Worm (Caenorhabditis elegans): ENCODE measurements around the gene F10A3.11.

DNA sequence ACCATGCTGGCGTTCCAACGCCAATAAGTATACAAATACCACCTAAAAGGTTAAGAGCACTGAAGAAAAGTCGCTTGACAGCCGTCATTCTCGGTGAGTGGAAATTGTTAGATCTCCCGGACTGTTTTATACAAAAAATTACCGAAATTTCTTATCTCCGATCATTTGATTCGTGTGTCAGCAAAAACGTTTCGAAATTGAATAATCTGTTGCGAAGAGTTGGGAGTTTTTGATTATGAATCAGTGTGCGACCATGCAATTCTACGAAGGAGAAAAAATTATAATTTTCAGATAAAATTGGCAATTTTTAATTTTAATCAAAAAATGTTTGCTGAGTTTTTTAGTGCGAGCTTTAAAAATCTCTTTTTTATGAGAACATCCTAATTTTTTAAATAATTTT, 23.0 kb upstream of the F10A3.11 start, which contains the start of gene clc-11:
- TF ChIP-seq dao-5 (tag; optimal IDR thresholded peaks at IDR 0.05) (no peak), him-1 (tag; optimal IDR thresholded peaks at IDR 0.05) (no peak)

Measured in whole organism, L4/young adult.